Worm (Caenorhabditis elegans): ENCODE data around the gene ugt-23.

DNA sequence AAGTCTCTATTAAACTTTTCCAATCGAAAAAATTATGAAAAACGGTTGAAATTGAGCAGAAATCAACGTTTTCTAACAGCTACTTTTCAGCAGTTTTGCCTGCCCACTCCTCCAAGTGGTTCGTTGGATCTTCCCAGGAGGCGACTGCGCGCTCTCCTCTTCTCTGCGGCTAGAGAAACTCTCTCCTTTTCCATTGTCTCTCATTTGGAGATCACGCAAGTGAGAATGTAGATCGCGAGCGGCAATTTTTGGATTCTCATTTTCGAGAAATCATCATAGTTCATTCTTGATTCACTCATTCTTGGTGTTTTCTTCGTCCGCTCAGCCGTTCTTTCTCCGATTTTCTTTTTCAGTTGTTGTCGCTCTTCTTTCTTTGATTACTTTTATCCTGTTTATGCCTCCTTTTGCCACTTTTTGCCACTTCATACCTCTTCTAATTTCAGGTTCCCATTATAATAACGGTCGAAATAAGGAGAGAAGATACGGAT lies 41.1 kb downstream of the ugt-23 start, which contains the start of gene mrp-4:
- TF ChIP-seq zag-1 (tag; optimal IDR thresholded peaks at IDR 0.05) (no peak), unc-130 (tag; optimal IDR thresholded peaks at IDR 0.05) (no peak), efl-1 (optimal IDR thresholded peaks at IDR 0.05) (no peak), efl-1 (GFP tag; optimal IDR thresholded peaks at IDR 0.05 in 1 of 2) (no peak), fos-1 (tag; optimal IDR thresholded peaks at IDR 0.05) (no peak), aha-1 (tag; optimal IDR thresholded peaks at IDR 0.05) (no peak), lin-13 (GFP tag; optimal IDR thresholded peaks at IDR 0.05) (no peak), ceh-8 (GFP tag; optimal IDR thresholded peaks at IDR 0.05) (no peak)

All from whole organism, L1 larva.